Fruit fly (Drosophila melanogaster) whole organism, embryonic: ENCODE results near the gene CG31249.

Experiments
- Asciz ChIP-seq: fragments of 200-800 bp; sonication (Bioruptor generic); optimal IDR thresholded peaks from 2 replicates; lab custom pipeline; 2017; ENCODE audit warnings: missing biosample characterization, mild to moderate bottlenecking, missing genetic modification characterization, missing genetic modification reagents
- Bdp1 ChIP-seq: fragments of 200-800 bp; sonication (Bioruptor generic); optimal IDR thresholded peaks from 3 replicates; lab custom pipeline; 2016; ENCODE audit warnings: missing biosample characterization, missing genetic modification characterization
- C15 ChIP-seq: fragments of 200-800 bp; sonication (Bioruptor generic); IDR thresholded peaks from 3 replicates; pipeline ENCODE4 v1.3.6; 2022; ENCODE audit warnings: missing biosample characterization, missing genetic modification characterization
- CG11723 ChIP-seq: fragments of 200-800 bp; sonication (Bioruptor generic); optimal IDR thresholded peaks from 2 replicates; lab custom pipeline; 2017; ENCODE audit warnings: missing biosample characterization, mild to moderate bottlenecking, missing genetic modification characterization
- CG12219 ChIP-seq: fragments of 200-800 bp; sonication (Bioruptor generic); optimal IDR thresholded peaks from 3 replicates; lab custom pipeline; 2018; ENCODE audit warnings: missing biosample characterization, mild to moderate bottlenecking, missing genetic modification characterization
- CG12391 ChIP-seq: fragments of 200-800 bp; sonication (Bioruptor generic); optimal IDR thresholded peaks from 3 replicates; lab custom pipeline; 2018; ENCODE audit warnings: missing biosample characterization, mild to moderate bottlenecking, missing genetic modification characterization, moderate library complexity
- CG13424 ChIP-seq: fragments of 200-800 bp; sonication (Bioruptor generic); optimal IDR thresholded peaks from 2 replicates; lab custom pipeline; 2019; ENCODE audit warnings: missing biosample characterization, mild to moderate bottlenecking, missing genetic modification characterization, moderate library complexity
- CG14860 ChIP-seq: fragments of 200-800 bp; sonication (Bioruptor generic); IDR thresholded peaks from 3 replicates; pipeline ENCODE4 v1.3.6; 2022; ENCODE audit warnings: missing biosample characterization, missing genetic modification characterization; ENCODE audit not compliant: partially characterized antibody
- CG15073 ChIP-seq: fragments of 200-800 bp; sonication (Bioruptor generic); optimal IDR thresholded peaks from 2 replicates; lab custom pipeline; 2016; ENCODE audit warnings: missing biosample characterization, missing genetic modification characterization
- CG17186 ChIP-seq: fragments of 200-800 bp; sonication (Bioruptor generic); optimal IDR thresholded peaks from 3 replicates; lab custom pipeline; 2017; ENCODE audit warnings: missing biosample characterization, missing genetic modification reagents, missing genetic modification characterization
- CG1832 ChIP-seq: fragments of 200-800 bp; sonication (Bioruptor generic); optimal IDR thresholded peaks from 2 replicates; lab custom pipeline; 2017; ENCODE audit warnings: missing biosample characterization, mild to moderate bottlenecking, missing genetic modification characterization, inconsistent platforms
- CG18764 ChIP-seq: fragments of 200-800 bp; sonication (Bioruptor generic); optimal IDR thresholded peaks from 3 replicates; lab custom pipeline; 2016; ENCODE audit warnings: missing biosample characterization, missing genetic modification characterization
- CG2116 ChIP-seq: fragments of 200-800 bp; sonication (Bioruptor generic); optimal IDR thresholded peaks from 3 replicates; lab custom pipeline; 2018; ENCODE audit warnings: missing biosample characterization, mild to moderate bottlenecking, missing genetic modification characterization
- CG4282 ChIP-seq: fragments of 200-800 bp; sonication (Bioruptor generic); optimal IDR thresholded peaks from 2 replicates; lab custom pipeline; 2016; ENCODE audit warnings: missing biosample characterization, missing genetic modification characterization
- CG43689 ChIP-seq: fragments of 200-800 bp; sonication (Bioruptor generic); IDR thresholded peaks from 2 replicates; pipeline ENCODE4 v1.3.6; 2022; ENCODE audit warnings: missing biosample characterization, missing genetic modification characterization
- CG4854 ChIP-seq: fragments of 200-800 bp; sonication (Bioruptor generic); optimal IDR thresholded peaks from 2 replicates; lab custom pipeline; 2016; ENCODE audit warnings: missing biosample characterization, missing genetic modification characterization, inconsistent platforms
- CG6765 ChIP-seq: fragments of 200-800 bp; sonication (Bioruptor generic); optimal IDR thresholded peaks from 3 replicates; lab custom pipeline; 2017; ENCODE audit warnings: missing biosample characterization, mild to moderate bottlenecking, missing genetic modification characterization
- CG6791 ChIP-seq: fragments of 200-800 bp; sonication (Bioruptor generic); IDR thresholded peaks from 3 replicates; pipeline ENCODE4 v1.3.6; 2022; ENCODE audit warnings: missing biosample characterization, missing genetic modification characterization; ENCODE audit not compliant: partially characterized antibody
- CG6813 ChIP-seq: fragments of 200-800 bp; sonication (Bioruptor generic); optimal IDR thresholded peaks from 2 replicates; lab custom pipeline; 2017; ENCODE audit warnings: missing biosample characterization, missing genetic modification characterization, mild to moderate bottlenecking, moderate library complexity, missing genetic modification reagents
- CG7357 ChIP-seq: fragments of 200-800 bp; sonication (Bioruptor generic); IDR thresholded peaks from 3 replicates; pipeline ENCODE4 v1.3.6; 2022; ENCODE audit warnings: missing biosample characterization, missing genetic modification characterization
- CG9797 ChIP-seq: fragments of 200-800 bp; sonication (Bioruptor generic); optimal IDR thresholded peaks from 3 replicates; lab custom pipeline; 2018; ENCODE audit warnings: missing biosample characterization, mild to moderate bottlenecking, missing genetic modification characterization
- CG9876 ChIP-seq: fragments of 200-800 bp; sonication (Bioruptor generic); optimal IDR thresholded peaks from 2 replicates; lab custom pipeline; 2016; ENCODE audit warnings: missing biosample characterization, missing genetic modification characterization
- CkIIα-i1 ChIP-seq: fragments of 200-800 bp; sonication (Bioruptor generic); IDR thresholded peaks from 2 replicates; pipeline ENCODE4 v1.3.6; 2022; ENCODE audit warnings: missing biosample characterization, missing genetic modification characterization
- Elba2 ChIP-seq: fragments of 200-800 bp; sonication (Bioruptor generic); optimal IDR thresholded peaks from 3 replicates; lab custom pipeline; 2016; ENCODE audit warnings: missing biosample characterization, missing genetic modification characterization
- Gsc ChIP-seq: fragments of 200-800 bp; sonication (Bioruptor generic); IDR thresholded peaks from 2 replicates; pipeline ENCODE4 v1.3.6; 2022; ENCODE audit warnings: missing biosample characterization, missing genetic modification characterization
- MTF-1 ChIP-seq: fragments of 200-800 bp; sonication (Bioruptor generic); optimal IDR thresholded peaks from 2 replicates; lab custom pipeline; 2018; ENCODE audit warnings: missing biosample characterization, mild to moderate bottlenecking, missing genetic modification characterization, borderline replicate concordance
- NFAT ChIP-seq: fragments of 200-800 bp; sonication (Bioruptor generic); IDR thresholded peaks from 2 replicates; pipeline ENCODE4 v1.3.6; 2022; ENCODE audit warnings: missing biosample characterization, missing genetic modification characterization
- Nf-YB ChIP-seq: fragments of 200-800 bp; sonication (Bioruptor generic); optimal IDR thresholded peaks from 3 replicates; lab custom pipeline; 2019; ENCODE audit warnings: missing biosample characterization, mild to moderate bottlenecking, missing genetic modification characterization, moderate library complexity
- PHDP ChIP-seq: fragments of 200-800 bp; sonication (Bioruptor generic); optimal IDR thresholded peaks from 3 replicates; lab custom pipeline; 2018; ENCODE audit warnings: missing biosample characterization, mild to moderate bottlenecking, missing genetic modification characterization, moderate library complexity
- Sox102F ChIP-seq: fragments of 200-800 bp; sonication (Bioruptor generic); optimal IDR thresholded peaks from 2 replicates; lab custom pipeline; 2018; ENCODE audit warnings: missing biosample characterization, mild to moderate bottlenecking, missing genetic modification characterization, moderate library complexity
- Taf1 ChIP-seq: fragments of 200-800 bp; sonication (Bioruptor generic); IDR thresholded peaks from 2 replicates; pipeline ENCODE4 v1.3.6; 2022; ENCODE audit warnings: missing biosample characterization, missing genetic modification characterization
- Usf ChIP-seq: fragments of 200-800 bp; sonication (Bioruptor generic); optimal IDR thresholded peaks from 2 replicates; lab custom pipeline; 2017; ENCODE audit warnings: missing genotype, missing biosample characterization, missing genetic modification characterization
- corto ChIP-seq: fragments of 200-800 bp; sonication (Bioruptor generic); optimal IDR thresholded peaks from 2 replicates; lab custom pipeline; 2016; ENCODE audit warnings: missing biosample characterization, mild to moderate bottlenecking, missing genetic modification characterization, moderate library complexity
- fd3F ChIP-seq: fragments of 200-800 bp; sonication (Bioruptor generic); optimal IDR thresholded peaks from 2 replicates; lab custom pipeline; 2018; ENCODE audit warnings: missing biosample characterization, mild to moderate bottlenecking, missing genetic modification characterization, moderate library complexity
- gsb ChIP-seq: fragments of 200-800 bp; sonication (Bioruptor generic); IDR thresholded peaks from 2 replicates; pipeline ENCODE4 v1.3.6; 2022; ENCODE audit warnings: missing biosample characterization, missing genetic modification characterization
- hb ChIP-seq: fragments of 200-800 bp; sonication (Bioruptor generic); IDR thresholded peaks from 3 replicates; pipeline ENCODE4 v1.3.6; 2022; ENCODE audit warnings: missing biosample characterization, missing genetic modification characterization; ENCODE audit not compliant: partially characterized antibody
- hbn ChIP-seq: fragments of 200-800 bp; sonication (Bioruptor generic); IDR thresholded peaks from 2 replicates; pipeline ENCODE4 v1.3.6; 2022; ENCODE audit warnings: missing biosample characterization, missing genetic modification characterization; ENCODE audit not compliant: partially characterized antibody
- hkb ChIP-seq, 2 experiments: fragments of 200-800 bp in 1 of 2; fragments of >200 bp in 1 of 2; sonication (Bioruptor generic) in 1 of 2; IDR thresholded peaks in 1 of 2; optimal IDR thresholded peaks in 1 of 2; 2 replicates each; pipeline versions ENCODE4 v1.3.6 to Lab custom; 2017 to 2022; ENCODE audit warnings: missing biosample characterization in 1 of 2, missing genetic modification characterization in 1 of 2
- ind ChIP-seq: fragments of 200-800 bp; sonication (Bioruptor generic); optimal IDR thresholded peaks from 3 replicates; lab custom pipeline; 2016; ENCODE audit warnings: missing biosample characterization, missing genetic modification characterization
- ken ChIP-seq: fragments of 200-800 bp; sonication (Bioruptor generic); IDR thresholded peaks from 3 replicates; pipeline ENCODE4 v1.3.6; 2022; ENCODE audit warnings: missing biosample characterization, missing genetic modification characterization
- kni ChIP-seq: fragments of 200-800 bp; sonication (Bioruptor generic); optimal IDR thresholded peaks from 3 replicates; lab custom pipeline; 2017; ENCODE audit warnings: mild to moderate bottlenecking, missing biosample characterization, missing genetic modification reagents, missing genetic modification characterization
- pnt ChIP-seq: fragments of 200-800 bp; sonication (Bioruptor generic); optimal IDR thresholded peaks from 3 replicates; lab custom pipeline; 2016; ENCODE audit warnings: missing biosample characterization, missing genetic modification characterization
- pum ChIP-seq: fragments of 200-800 bp; sonication (Bioruptor generic); optimal IDR thresholded peaks from 2 replicates; lab custom pipeline; 2016; ENCODE audit warnings: missing biosample characterization, missing genetic modification characterization
- schlank ChIP-seq: fragments of 200-800 bp; sonication (Bioruptor generic); optimal IDR thresholded peaks from 2 replicates; lab custom pipeline; 2018; ENCODE audit warnings: missing biosample characterization, mild to moderate bottlenecking, missing genetic modification characterization
- sima ChIP-seq: fragments of 200-800 bp; sonication (Bioruptor generic); optimal IDR thresholded peaks from 2 replicates; lab custom pipeline; 2016; ENCODE audit warnings: missing biosample characterization, missing genetic modification characterization
- tin ChIP-seq: fragments of 200-800 bp; sonication (Bioruptor generic); optimal IDR thresholded peaks from 3 replicates; lab custom pipeline; 2016; ENCODE audit warnings: missing biosample characterization, missing genetic modification characterization
- trem ChIP-seq: fragments of 200-800 bp; optimal IDR thresholded peaks from 3 replicates; lab custom pipeline; 2019; ENCODE audit warnings: missing biosample characterization, mild to moderate bottlenecking, missing genetic modification characterization, moderate library complexity
- trh ChIP-seq: fragments of 200-800 bp; sonication (Bioruptor generic); optimal IDR thresholded peaks from 2 replicates; lab custom pipeline; 2016; ENCODE audit warnings: missing biosample characterization, missing genetic modification characterization
- unc-4 ChIP-seq: fragments of 200-800 bp; sonication (Bioruptor generic); IDR thresholded peaks from 2 replicates; pipeline ENCODE4 v1.3.6; 2022; ENCODE audit warnings: missing biosample characterization, missing genetic modification characterization; ENCODE audit not compliant: partially characterized antibody
- wek ChIP-seq: fragments of 200-800 bp; sonication (Bioruptor generic); optimal IDR thresholded peaks from 3 replicates; lab custom pipeline; 2018; ENCODE audit warnings: missing biosample characterization, mild to moderate bottlenecking, missing genetic modification characterization, moderate library complexity
- zfh2 ChIP-seq: fragments of 200-800 bp; sonication (Bioruptor generic); optimal IDR thresholded peaks from 2 replicates; lab custom pipeline; 2016; ENCODE audit warnings: missing biosample characterization, missing genetic modification characterization

Gene CG31249

dm6 chr3R:17655040-17655439 is 31.8 kb downstream of the CG31249 start (continued):
- TF ChIP-seq gsb (no peak), CG18764 (GFP tag; lab: Kevin White, UChicago) (no peak), Asciz (GFP tag; lab: Kevin White, UChicago) (peak; percentile 38), CG17186 (GFP tag; lab: Kevin White, UChicago) (no peak), ind (no peak), corto (GFP tag; lab: Kevin White, UChicago) (no peak), pnt (GFP tag; lab: Kevin White, UChicago) (no peak), CkIIα-i1 (GFP tag; lab: Robert Waterston, UW) (no peak), wek (GFP tag; lab: Kevin White, UChicago) (peak; percentile 65), CG15073 (GFP tag; lab: Kevin White, UChicago) (no peak), C15 (GFP tag; lab: Robert Waterston, UW) (no peak), CG13424 (no peak), trem (tag; lab: Kevin White, UChicago) (no peak), hb (GFP tag; lab: Robert Waterston, UW) (no peak), CG6813 (GFP tag; lab: Kevin White, UChicago) (peak; percentile 17), sima (GFP tag; lab: Kevin White, UChicago) (no peak), Elba2 (GFP tag; lab: Kevin White, UChicago) (no peak), CG12219 (GFP tag; lab: Kevin White, UChicago) (peak; percentile 65), MTF-1 (GFP tag; lab: Kevin White, UChicago) (peak; percentile 53), CG12391 (tag; lab: Kevin White, UChicago) (peak; percentile 30), CG2116 (peak; percentile 48), pum (GFP tag; lab: Kevin White, UChicago) (no peak), CG14860 (GFP tag; lab: Robert Waterston, UW) (no peak), CG1832 (GFP tag; lab: Kevin White, UChicago) (no peak), unc-4 (GFP tag; lab: Robert Waterston, UW) (no peak), ken (GFP tag; lab: Robert Waterston, UW) (no peak), CG43689 (GFP tag; lab: Robert Waterston, UW) (no peak), CG7357 (GFP tag; lab: Robert Waterston, UW) (no peak), Usf (no peak), Bdp1 (GFP tag; lab: Kevin White, UChicago) (no peak), CG11723 (peak; percentile 22), PHDP (peak; percentile 64), hbn (GFP tag; lab: Robert Waterston, UW) (no peak), NFAT (GFP tag; lab: Robert Waterston, UW) (no peak), Taf1 (GFP tag; lab: Robert Waterston, UW) (no peak), CG6791 (GFP tag; lab: Robert Waterston, UW) (no peak), CG6765 (GFP tag; lab: Kevin White, UChicago) (no peak), schlank (tag; lab: Kevin White, UChicago) (no peak), Nf-YB (GFP tag; lab: Kevin White, UChicago) (no peak), Gsc (GFP tag; lab: Robert Waterston, UW) (no peak), fd3F (no peak), CG9876 (GFP tag; lab: Kevin White, UChicago) (no peak), Sox102F (no peak), zfh2 (GFP tag; lab: Kevin White, UChicago) (no peak), trh (GFP tag; lab: Kevin White, UChicago) (no peak), CG9797 (GFP tag; lab: Kevin White, UChicago) (no peak), hkb (optimal IDR thresholded peaks at IDR 0.05; lab: Kevin White, UChicago) (no peak), hkb (GFP tag; IDR thresholded peaks at IDR 0.05; lab: Robert Waterston, UW) (peak; percentile 38), kni (GFP tag; lab: Kevin White, UChicago) (no peak), CG4282 (GFP tag; lab: Kevin White, UChicago) (no peak), tin (no peak), CG4854 (GFP tag; lab: Kevin White, UChicago) (no peak)
